Fruit fly (Drosophila melanogaster): ENCODE data around the gene PolD1.

PolD1 gene

dm6 chr3L:15956448-15957010, 31.1 kb downstream of the PolD1 start, which contains the start of gene elgi (continued):
- TF ChIP-seq schlank (tag; optimal IDR thresholded peaks at IDR 0.05) (peak; percentile 11), br (optimal IDR thresholded peaks at IDR 0.05) (no peak), sens-2 (GFP tag; IDR thresholded peaks at IDR 0.05) (no peak), Xbp1 (GFP tag; optimal IDR thresholded peaks at IDR 0.05) (peak; percentile 77), CG10267 (tag; optimal IDR thresholded peaks at IDR 0.05) (peak; percentile 95), gem (tag; optimal IDR thresholded peaks at IDR 0.05) (no peak), ham (GFP tag; IDR thresholded peaks at IDR 0.05) (no peak), fd96Cb (tag; optimal IDR thresholded peaks at IDR 0.05) (no peak), CG2889 (GFP tag; IDR thresholded peaks at IDR 0.05) (no peak), ewg (GFP tag; optimal IDR thresholded peaks at IDR 0.05) (no peak), CrebB (tag; optimal IDR thresholded peaks at IDR 0.05) (peak; percentile 43), CG7928 (GFP tag; optimal IDR thresholded peaks at IDR 0.05) (no peak), jing (GFP tag; optimal IDR thresholded peaks at IDR 0.05) (no peak), maf-S (GFP tag; optimal IDR thresholded peaks at IDR 0.05) (peak; percentile 65), CG18764 (GFP tag; optimal IDR thresholded peaks at IDR 0.05) (peak; percentile 37), CG34422 (GFP tag; IDR thresholded peaks at IDR 0.05) (peak; percentile 46; the same call in 1 of the 3 replicates), HLH4C (GFP tag; IDR thresholded peaks at IDR 0.05; ENCODE audit: partially characterized antibody) (no peak), tin (GFP tag; optimal IDR thresholded peaks at IDR 0.05) (peak; percentile 62), HLH54F (GFP tag; optimal IDR thresholded peaks at IDR 0.05) (peak; percentile 67), CkIIα-i1 (GFP tag; IDR thresholded peaks at IDR 0.05) (no peak), ERR (GFP tag; optimal IDR thresholded peaks at IDR 0.05) (no peak), CG15073 (GFP tag; optimal IDR thresholded peaks at IDR 0.05) (no peak), bigmax (GFP tag; optimal IDR thresholded peaks at IDR 0.05) (no peak), row (GFP tag; IDR thresholded peaks at IDR 0.05) (peak; percentile 84), Xrp1 (GFP tag; IDR thresholded peaks at IDR 0.05) (peak; percentile 65), CG2712 (tag; optimal IDR thresholded peaks at IDR 0.05) (peak; percentile 37), vnd (GFP tag; IDR thresholded peaks at IDR 0.05; ENCODE audit: partially characterized antibody) (no peak), PHDP (tag; optimal IDR thresholded peaks at IDR 0.05) (peak; percentile 34), CG1233 (GFP tag; optimal IDR thresholded peaks at IDR 0.05) (peak; percentile 50), Deaf1 (tag; optimal IDR thresholded peaks at IDR 0.05) (no peak), Ravus (GFP tag; IDR thresholded peaks at IDR 0.05) (no peak), ATbp (GFP tag; optimal IDR thresholded peaks at IDR 0.05) (no peak), CG9609 (GFP tag; optimal IDR thresholded peaks at IDR 0.05) (peak; percentile 53), CG11560 (tag; IDR thresholded peaks at IDR 0.05) (no peak), Hr78 (GFP tag; optimal IDR thresholded peaks at IDR 0.05) (no peak), Sox100B (GFP tag; optimal IDR thresholded peaks at IDR 0.05) (no peak), Fer1 (GFP tag; optimal IDR thresholded peaks at IDR 0.05) (peak; percentile 52), CG3065 (GFP tag; optimal IDR thresholded peaks at IDR 0.05) (no peak), CG3281 (GFP tag; optimal IDR thresholded peaks at IDR 0.05) (peak; percentile 43), eyg (GFP tag; optimal IDR thresholded peaks at IDR 0.05) (peak; percentile 27), Aef1 (GFP tag; IDR thresholded peaks at IDR 0.05) (no peak), CG1603 (tag; optimal IDR thresholded peaks at IDR 0.05) (no peak), CG16813 (GFP tag; IDR thresholded peaks at IDR 0.05; ENCODE audit: partially characterized antibody) (no peak), sob (GFP tag; IDR thresholded peaks at IDR 0.05) (peak; percentile 83), da (GFP tag; optimal IDR thresholded peaks at IDR 0.05) (no peak), CG10321 (GFP tag; IDR thresholded peaks at IDR 0.05) (no peak; the same call in 1 of the 2 replicates), Fer2 (tag; optimal IDR thresholded peaks at IDR 0.05) (no peak), jigr1 (GFP tag; IDR thresholded peaks at IDR 0.05) (no peak), bowl (GFP tag; IDR thresholded peaks at IDR 0.05) (no peak), HLH3B (GFP tag; IDR thresholded peaks at IDR 0.05) (peak; percentile 45; the same call in 1 of the 2 replicates), CG17328 (GFP tag; IDR thresholded peaks at IDR 0.05) (no peak)
